Worm (Caenorhabditis elegans) whole organism, L1 larva: Measurements from ENCODE around the gene exc-7.

ENCODE experiments used
- C16A3.4 ChIP-seq: fragments of 150-350 bp; optimal IDR thresholded peaks from 2 replicates; lab custom pipeline; 2014; ENCODE audit warnings: missing biosample characterization, missing genetic modification characterization
- C34B4.2 ChIP-seq: sonication (generic microtip); optimal IDR thresholded peaks from 2 replicates; lab custom pipeline; 2017; ENCODE audit warnings: mild to moderate bottlenecking, missing genetic modification characterization, missing compliant biosample characterization
- Y116A8C.19 ChIP-seq: sonication (generic microtip); optimal IDR thresholded peaks from 2 replicates; lab custom pipeline; 2016; ENCODE audit warnings: missing compliant biosample characterization, missing genetic modification characterization, borderline replicate concordance
- alr-1 ChIP-seq: fragments of 200-800 bp; sonication (Bioruptor generic); optimal IDR thresholded peaks from 2 replicates; lab custom pipeline; 2018; ENCODE audit warnings: borderline replicate concordance, mild to moderate bottlenecking, missing genetic modification characterization, missing compliant biosample characterization
- aly-2 ChIP-seq: fragments of 150-350 bp; optimal IDR thresholded peaks from 2 replicates; lab custom pipeline; 2014; ENCODE audit warnings: missing biosample characterization, missing genetic modification characterization
- blmp-1 ChIP-seq: fragments of 150-350 bp; optimal IDR thresholded peaks from 2 replicates; lab custom pipeline; 2014; ENCODE audit warnings: missing biosample characterization, missing genetic modification characterization
- ceh-8 ChIP-seq: fragments of 200-800 bp; sonication (Bioruptor generic); optimal IDR thresholded peaks from 2 replicates; lab custom pipeline; 2018; ENCODE audit warnings: mild to moderate bottlenecking, missing genetic modification characterization, moderate library complexity, missing compliant biosample characterization
- ceh-90 ChIP-seq: sonication (generic microtip); optimal IDR thresholded peaks from 2 replicates; lab custom pipeline; 2016; ENCODE audit warnings: missing genetic modification characterization, missing compliant biosample characterization
- ces-1 ChIP-seq: fragments of 150-350 bp; optimal IDR thresholded peaks from 2 replicates; lab custom pipeline; 2014; ENCODE audit warnings: missing biosample characterization, missing genetic modification reagents, missing genetic modification characterization
- dsc-1 ChIP-seq: sonication (generic microtip); optimal IDR thresholded peaks from 2 replicates; lab custom pipeline; 2016; ENCODE audit warnings: mild to moderate bottlenecking, missing genetic modification characterization, missing compliant biosample characterization
- efl-1 ChIP-seq, 4 experiments: fragments of 150-350 bp; optimal IDR thresholded peaks in 3 of 4; peaks in 1 of 4; 1 replicate in 1 of 4; 2 replicates in 3 of 4; lab custom pipeline; 2014; ENCODE audit warnings: missing biosample characterization in 2 of 4, missing genetic modification characterization in 2 of 4, missing genetic modification reagents in 2 of 4
- egl-27 ChIP-seq, 2 experiments: fragments of 150-350 bp in 1 of 2; sonication (generic microtip); optimal IDR thresholded peaks; 3 replicates each; lab custom pipeline; 2017 to 2018; ENCODE audit warnings: missing biosample characterization in 2 of 2, missing genetic modification characterization in 2 of 2, missing genetic modification reagents in 2 of 2
- elt-3 ChIP-seq, 6 experiments: fragments of 150-350 bp in 1 of 6; sonication (generic microtip); optimal IDR thresholded peaks; 2 replicates each; lab custom pipeline; 2017 to 2018; ENCODE audit warnings: missing biosample characterization in 6 of 6, missing genetic modification characterization in 6 of 6, inconsistent platforms in 1 of 6
- fkh-10 ChIP-seq: sonication (generic microtip); optimal IDR thresholded peaks from 2 replicates; lab custom pipeline; 2017; ENCODE audit warnings: missing biosample characterization, missing genetic modification reagents, missing genetic modification characterization
- fkh-4 ChIP-seq: sonication (generic microtip); optimal IDR thresholded peaks from 2 replicates; lab custom pipeline; 2016; ENCODE audit warnings: missing compliant biosample characterization, missing genetic modification characterization, borderline replicate concordance
- hlh-4 ChIP-seq: sonication (generic microtip); optimal IDR thresholded peaks from 2 replicates; lab custom pipeline; 2016; ENCODE audit warnings: mild to moderate bottlenecking, missing genetic modification characterization, missing compliant biosample characterization
- hpl-2 ChIP-seq: fragments of 150-350 bp; optimal IDR thresholded peaks from 2 replicates; lab custom pipeline; 2014; ENCODE audit warnings: missing biosample characterization, missing genetic modification reagents, missing genetic modification characterization
- irx-1 ChIP-seq: sonication (generic microtip); optimal IDR thresholded peaks from 2 replicates; lab custom pipeline; 2016; ENCODE audit warnings: missing genetic modification characterization, missing compliant biosample characterization
- jun-1 ChIP-seq: fragments of 150-350 bp; optimal IDR thresholded peaks from 2 replicates; lab custom pipeline; 2014; ENCODE audit warnings: missing biosample characterization, missing genetic modification reagents, missing genetic modification characterization
- lin-14 ChIP-seq: fragments of 200-800 bp; sonication (Bioruptor generic); optimal IDR thresholded peaks from 2 replicates; lab custom pipeline; 2018; ENCODE audit warnings: mild to moderate bottlenecking, missing genetic modification characterization, moderate library complexity, missing compliant biosample characterization
- lin-35 ChIP-seq, 2 experiments: fragments of 150-350 bp; optimal IDR thresholded peaks; 2 replicates each; lab custom pipeline; 2014; ENCODE audit warnings: missing biosample characterization in 2 of 2, missing genetic modification characterization in 2 of 2, missing genetic modification reagents in 2 of 2
- lin-39 ChIP-seq: fragments of 150-350 bp; optimal IDR thresholded peaks from 2 replicates; lab custom pipeline; 2014; ENCODE audit warnings: missing biosample characterization, missing genetic modification reagents, missing genetic modification characterization
- lsy-2 ChIP-seq, 2 experiments: fragments of 150-350 bp; optimal IDR thresholded peaks; 2 replicates each; lab custom pipeline; 2014; ENCODE audit warnings: missing biosample characterization in 2 of 2, missing genetic modification characterization in 2 of 2
- mep-1 ChIP-seq: fragments of 150-350 bp; optimal IDR thresholded peaks from 2 replicates; lab custom pipeline; 2014; ENCODE audit warnings: missing biosample characterization, missing genetic modification characterization
- nhr-19 ChIP-seq: fragments of 200-800 bp; sonication (Bioruptor generic); conservative IDR thresholded peaks from 2 replicates; pipeline ENCODE4 v1.3.6; 2022; ENCODE audit warnings: missing genetic modification characterization, missing compliant biosample characterization
- nhr-237 ChIP-seq: fragments of 150-350 bp; optimal IDR thresholded peaks from 2 replicates; lab custom pipeline; 2014; ENCODE audit warnings: missing biosample characterization, missing genetic modification characterization
- nhr-28 ChIP-seq: fragments of 150-350 bp; optimal IDR thresholded peaks from 2 replicates; lab custom pipeline; 2014; ENCODE audit warnings: missing biosample characterization, missing genetic modification characterization
- nhr-47 ChIP-seq: sonication (generic microtip); optimal IDR thresholded peaks from 2 replicates; lab custom pipeline; 2016; ENCODE audit warnings: mild to moderate bottlenecking, missing genetic modification characterization, moderate library complexity, missing compliant biosample characterization
- nhr-71 ChIP-seq: sonication (generic microtip); optimal IDR thresholded peaks from 2 replicates; lab custom pipeline; 2016; ENCODE audit warnings: mild to moderate bottlenecking, missing genetic modification characterization, moderate library complexity, missing compliant biosample characterization
- nhr-77 ChIP-seq: fragments of 150-350 bp; optimal IDR thresholded peaks from 2 replicates; lab custom pipeline; 2014; ENCODE audit warnings: missing biosample characterization, missing genetic modification characterization
- nhr-85 ChIP-seq: sonication (generic microtip); peaks from one replicate; lab custom pipeline; 2016; ENCODE audit warnings: missing genetic modification characterization, inconsistent platforms, missing compliant biosample characterization
- nhr-90 ChIP-seq: sonication (generic microtip); optimal IDR thresholded peaks from 2 replicates; lab custom pipeline; 2016; ENCODE audit warnings: mild to moderate bottlenecking, missing genetic modification characterization, missing compliant biosample characterization; ENCODE audit not compliant: poor library complexity
- pag-3 ChIP-seq: sonication (generic microtip); optimal IDR thresholded peaks from 2 replicates; lab custom pipeline; 2017; ENCODE audit warnings: missing genetic modification characterization, mild to moderate bottlenecking, missing compliant biosample characterization, antibody characterized with exemption, borderline replicate concordance; ENCODE audit not compliant: insufficient read depth
- pax-3 ChIP-seq: fragments of 200-800 bp; sonication (Bioruptor generic); optimal IDR thresholded peaks from 2 replicates; lab custom pipeline; 2018; ENCODE audit warnings: mild to moderate bottlenecking, missing genetic modification characterization, moderate library complexity, missing compliant biosample characterization
- pqm-1 ChIP-seq: sonication (generic microtip); optimal IDR thresholded peaks from 3 replicates; lab custom pipeline; 2017; ENCODE audit warnings: missing biosample characterization, missing genetic modification characterization
- rnt-1 ChIP-seq: sonication (generic microtip); optimal IDR thresholded peaks from 2 replicates; lab custom pipeline; 2016; ENCODE audit warnings: mild to moderate bottlenecking, missing genetic modification characterization, moderate library complexity, missing compliant biosample characterization
- skn-1 ChIP-seq: fragments of 150-350 bp; optimal IDR thresholded peaks from 2 replicates; lab custom pipeline; 2014; ENCODE audit warnings: missing biosample characterization, missing genetic modification characterization
- snu-23 ChIP-seq: sonication (generic microtip); optimal IDR thresholded peaks from 2 replicates; lab custom pipeline; 2016; ENCODE audit warnings: missing genetic modification characterization, missing compliant biosample characterization
- sptf-1 ChIP-seq: fragments of 150-350 bp; optimal IDR thresholded peaks from 2 replicates; lab custom pipeline; 2014; ENCODE audit warnings: missing biosample characterization, missing genetic modification characterization
- swsn-7 ChIP-seq: sonication (generic microtip); optimal IDR thresholded peaks from 2 replicates; lab custom pipeline; 2016; ENCODE audit warnings: missing genetic modification characterization, missing compliant biosample characterization
- unc-130 ChIP-seq: fragments of 150-350 bp; optimal IDR thresholded peaks from 2 replicates; lab custom pipeline; 2017; ENCODE audit warnings: missing biosample characterization, missing genetic modification characterization, inconsistent platforms
- unc-98 ChIP-seq: fragments of 200-800 bp; sonication (Bioruptor generic); IDR thresholded peaks from 2 replicates; pipeline ENCODE4 v1.3.6; 2022; ENCODE audit warnings: missing genetic modification characterization, missing compliant biosample characterization
- vab-15 ChIP-seq: sonication (generic microtip); optimal IDR thresholded peaks from 2 replicates; lab custom pipeline; 2017; ENCODE audit warnings: missing genotype, mild to moderate bottlenecking, missing genetic modification characterization, missing compliant biosample characterization
- zag-1 ChIP-seq: fragments of 150-350 bp; optimal IDR thresholded peaks from 2 replicates; lab custom pipeline; 2014; ENCODE audit warnings: missing biosample characterization, missing genetic modification characterization
- zip-4 ChIP-seq: fragments of 200-800 bp; sonication (Bioruptor generic); optimal IDR thresholded peaks from 2 replicates; lab custom pipeline; 2018; ENCODE audit warnings: mild to moderate bottlenecking, missing genetic modification characterization, moderate library complexity, missing compliant biosample characterization
- ztf-11 ChIP-seq, 2 experiments: sonication (generic microtip); optimal IDR thresholded peaks; 2 replicates each; lab custom pipeline; 2016 to 2017; ENCODE audit warnings: missing genetic modification characterization in 2 of 2, missing biosample characterization in 1 of 2, missing compliant biosample characterization in 1 of 2
- ztf-4 ChIP-seq: fragments of 150-350 bp; optimal IDR thresholded peaks from 2 replicates; lab custom pipeline; 2014; ENCODE audit warnings: missing biosample characterization, missing genetic modification characterization

The exc-7 gene

DNA sequence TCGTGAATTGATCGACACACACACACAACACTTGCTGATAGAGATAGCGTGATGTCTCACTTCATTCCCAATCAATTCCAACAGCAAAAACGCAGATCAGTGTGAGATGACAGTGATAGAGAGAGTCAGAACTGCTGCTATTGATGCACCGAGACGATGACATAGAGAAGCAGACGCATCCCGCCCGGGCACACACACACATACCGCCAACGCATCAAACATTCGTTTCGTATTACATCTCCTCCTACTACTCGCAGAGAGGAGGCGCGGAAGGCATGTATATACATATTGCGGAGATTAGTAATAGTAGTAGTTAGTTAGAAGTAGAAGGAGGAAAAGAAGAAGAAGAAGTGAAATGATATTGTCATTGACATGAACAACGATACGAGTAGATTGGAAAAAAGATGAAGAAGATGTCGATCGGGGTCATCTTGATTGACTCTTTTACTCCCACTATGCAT is 43.7 kb downstream of the exc-7 start (continued):
- TF ChIP-seq sptf-1 (tag; lab: Kevin White, UChicago) (no peak), dsc-1 (tag; lab: Kevin White, UChicago) (peak; percentile 40), nhr-19 (GFP tag; lab: Robert Waterston, UW) (peak; percentile 61), lin-39 (tag; lab: Kevin White, UChicago) (no peak), unc-98 (GFP tag; lab: Robert Waterston, UW) (no peak), egl-27 (tag; optimal IDR thresholded peaks at IDR 0.05; lab: Kevin White, UChicago) (peak; percentile 2 to 38), zip-4 (GFP tag; lab: Kevin White, UChicago) (no peak), rnt-1 (tag; lab: Kevin White, UChicago) (peak; percentile 71), nhr-237 (tag; lab: Kevin White, UChicago) (no peak), blmp-1 (tag; lab: Kevin White, UChicago) (peak; percentile 79), zag-1 (no peak), nhr-90 (tag; lab: Kevin White, UChicago) (peak; percentile 72), aly-2 (peak; percentile 30), pax-3 (no peak), hpl-2 (GFP tag; lab: Kevin White, UChicago) (no peak), lin-35 (GFP tag; optimal IDR thresholded peaks at IDR 0.05; lab: Kevin White, UChicago) (peak; percentile 4 to 64), mep-1 (tag; lab: Kevin White, UChicago) (peak; percentile 59), lin-14 (peak; percentile 87), hlh-4 (no peak), Y116A8C.19 (tag; lab: Kevin White, UChicago) (no peak), alr-1 (tag; lab: Kevin White, UChicago) (no peak), pqm-1 (tag; lab: Kevin White, UChicago) (no peak), pag-3 (tag; lab: Kevin White, UChicago) (no peak), nhr-28 (tag; lab: Kevin White, UChicago) (no peak), efl-1 (optimal IDR thresholded peaks at IDR 0.05; lab: Kevin White, UChicago) (peak; percentile 33 to 43), efl-1 (GFP tag; optimal IDR thresholded peaks at IDR 0.05 in 1 of 2; lab: Kevin White, UChicago) (no peak), C34B4.2 (tag; lab: Kevin White, UChicago) (no peak), jun-1 (tag; lab: Kevin White, UChicago) (peak; percentile 59), ztf-11 (tag; optimal IDR thresholded peaks at IDR 0.05; lab: Kevin White, UChicago) (no peak), unc-130 (peak; percentile 59), swsn-7 (tag; lab: Kevin White, UChicago) (peak; percentile 36), ceh-8 (GFP tag; lab: Kevin White, UChicago) (no peak), ztf-4 (tag; lab: Kevin White, UChicago) (no peak), fkh-10 (no peak), fkh-4 (tag; lab: Kevin White, UChicago) (no peak)

DNA sequence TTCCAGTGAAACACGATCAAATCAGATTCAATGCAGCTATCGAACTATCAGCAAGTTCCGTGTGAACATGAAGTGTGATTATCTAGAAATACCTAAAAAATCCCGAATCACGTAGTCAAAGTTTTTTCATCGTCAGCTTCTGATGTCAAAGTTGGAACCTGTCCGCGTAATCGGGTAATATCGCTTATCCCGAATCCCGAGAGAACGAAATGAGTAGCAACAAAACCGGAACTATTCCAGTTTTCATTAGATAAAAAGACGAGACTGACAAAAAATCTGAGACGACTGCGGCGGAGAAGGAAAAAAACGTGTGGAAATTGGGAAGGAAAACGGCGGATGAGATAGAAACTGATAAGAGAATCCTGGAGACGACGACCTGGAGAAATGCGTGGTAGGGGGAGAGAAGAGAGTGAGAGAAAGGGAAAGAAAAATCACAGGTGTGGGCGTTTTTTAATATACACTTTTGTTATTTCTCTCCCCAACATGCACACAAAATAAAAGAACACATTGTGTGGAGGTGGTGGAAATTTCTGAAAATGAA is 44.3 kb downstream of the exc-7 start:
- TF ChIP-seq skn-1 = peak; percentile 11
- no peak for TF ChIP-seq Y116A8C.19 (tag; lab: Kevin White, UChicago)
- TF ChIP-seq nhr-77 (tag; lab: Kevin White, UChicago) = no peak
- TF ChIP-seq dsc-1 (tag; lab: Kevin White, UChicago) = no peak
- TF ChIP-seq nhr-47 (tag; lab: Kevin White, UChicago) = no peak
- no peak for TF ChIP-seq fkh-10
- peak; percentile 88 for TF ChIP-seq blmp-1 (tag; lab: Kevin White, UChicago)
- peak; percentile 29 for TF ChIP-seq rnt-1 (tag; lab: Kevin White, UChicago)

DNA sequence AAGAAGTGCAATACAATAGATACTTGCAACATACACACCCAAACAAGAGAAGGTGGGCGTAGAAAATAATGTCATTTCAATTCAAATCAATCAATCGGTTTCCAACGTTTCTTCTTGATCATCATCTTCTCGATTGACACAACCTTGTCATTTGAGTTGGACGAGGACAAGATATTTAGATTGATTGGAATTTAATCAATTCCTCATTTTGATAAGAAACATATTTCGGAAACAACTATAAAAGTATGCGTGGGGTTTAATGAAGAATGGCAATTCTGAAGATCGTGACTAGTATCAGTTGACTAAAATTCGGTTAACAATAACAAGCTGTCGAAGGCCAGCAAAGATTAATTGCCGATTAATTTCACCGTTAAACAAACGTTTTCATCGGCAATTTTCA is 44.8 kb downstream of the exc-7 start:
- TF ChIP-seq ces-1 (GFP tag; lab: Kevin White, UChicago) = no peak
- TF ChIP-seq lsy-2 (tag; optimal IDR thresholded peaks at IDR 0.05; lab: Kevin White, UChicago) = peak in 1 of 2 experiments; percentile 39
- peak; percentile 47 for TF ChIP-seq snu-23 (GFP tag; lab: Kevin White, UChicago)
- TF ChIP-seq efl-1 (optimal IDR thresholded peaks at IDR 0.05; lab: Kevin White, UChicago) = no peak
- peak in 1 of 2 experiments; percentile 40 for TF ChIP-seq efl-1 (GFP tag; optimal IDR thresholded peaks at IDR 0.05 in 1 of 2; lab: Kevin White, UChicago)
- no peak for TF ChIP-seq Y116A8C.19 (tag; lab: Kevin White, UChicago)
- no peak for TF ChIP-seq irx-1 (tag; lab: Kevin White, UChicago)
- peak; percentile 22 for TF ChIP-seq C16A3.4
- TF ChIP-seq nhr-85 (tag; lab: Kevin White, UChicago) = peak; percentile 91
- TF ChIP-seq lin-35 (GFP tag; optimal IDR thresholded peaks at IDR 0.05; lab: Kevin White, UChicago) = peak in 1 of 2 experiments; percentile 29
- TF ChIP-seq lin-14 = peak; percentile 56
- peak; percentile 51 for TF ChIP-seq unc-130
- peak; percentile 37 for TF ChIP-seq vab-15
- TF ChIP-seq mep-1 (tag; lab: Kevin White, UChicago) = peak; percentile 39
- TF ChIP-seq egl-27 (tag; optimal IDR thresholded peaks at IDR 0.05; lab: Kevin White, UChicago) = no peak
- TF ChIP-seq nhr-71 = peak; percentile 11
- peak in 5 of 6 experiments; percentile 41 to 89 (median 65) for TF ChIP-seq elt-3 (tag; optimal IDR thresholded peaks at IDR 0.05; lab: Kevin White, UChicago)
- no peak for TF ChIP-seq ceh-90
